Fruit fly (Drosophila melanogaster) whole organism, embryonic: Measurements from ENCODE around the gene CG34348.
A peak's percentile ranks its signal among the peaks of the same experiment; 100 is the strongest.

Experiments used
- Abd-B ChIP-seq: fragments of 200-800 bp; sonication (Bioruptor generic); optimal IDR thresholded peaks from 2 replicates; lab custom pipeline; 2018; ENCODE audit warnings: missing biosample characterization, mild to moderate bottlenecking, missing genetic modification characterization, moderate library complexity
- Atf6 ChIP-seq: fragments of 200-800 bp; sonication (Bioruptor generic); IDR thresholded peaks from 2 replicates; pipeline ENCODE4 v1.3.6; 2022; ENCODE audit warnings: missing biosample characterization, missing genetic modification characterization
- Bdp1 ChIP-seq: fragments of 200-800 bp; sonication (Bioruptor generic); optimal IDR thresholded peaks from 3 replicates; lab custom pipeline; 2016; ENCODE audit warnings: missing biosample characterization, missing genetic modification characterization
- CG10274 ChIP-seq: fragments of 200-800 bp; sonication (Bioruptor generic); optimal IDR thresholded peaks from 3 replicates; lab custom pipeline; 2017; ENCODE audit warnings: missing biosample characterization, mild to moderate bottlenecking, missing genetic modification characterization
- CG10431 ChIP-seq: fragments of 200-800 bp; sonication (Bioruptor generic); optimal IDR thresholded peaks from 3 replicates; lab custom pipeline; 2018; ENCODE audit warnings: missing biosample characterization, mild to moderate bottlenecking, missing genetic modification characterization
- CG10543 ChIP-seq: fragments of 200-800 bp; sonication (Bioruptor generic); optimal IDR thresholded peaks from 3 replicates; lab custom pipeline; 2017; ENCODE audit warnings: missing biosample characterization, mild to moderate bottlenecking, missing genetic modification characterization, moderate library complexity
- CG11093 ChIP-seq: fragments of 200-800 bp; sonication (Bioruptor generic); IDR thresholded peaks from 3 replicates; pipeline ENCODE4 v1.3.6; 2022; ENCODE audit warnings: missing biosample characterization, missing genetic modification characterization
- CG12104 ChIP-seq: fragments of 200-800 bp; sonication (Bioruptor generic); optimal IDR thresholded peaks from 3 replicates; lab custom pipeline; 2016; ENCODE audit warnings: missing biosample characterization, missing genetic modification characterization
- CG12155 ChIP-seq: fragments of 200-800 bp; sonication (Bioruptor generic); optimal IDR thresholded peaks from 3 replicates; lab custom pipeline; 2016; ENCODE audit warnings: missing biosample characterization, missing genetic modification characterization
- CG13424 ChIP-seq: fragments of 200-800 bp; sonication (Bioruptor generic); optimal IDR thresholded peaks from 2 replicates; lab custom pipeline; 2019; ENCODE audit warnings: missing biosample characterization, mild to moderate bottlenecking, missing genetic modification characterization, moderate library complexity
- CG1529 ChIP-seq: fragments of 200-800 bp; sonication (Bioruptor generic); optimal IDR thresholded peaks from 3 replicates; lab custom pipeline; 2018; ENCODE audit warnings: missing biosample characterization, missing genetic modification characterization
- CG17912 ChIP-seq: fragments of 200-800 bp; sonication (Bioruptor generic); optimal IDR thresholded peaks from 2 replicates; lab custom pipeline; 2018; ENCODE audit warnings: missing biosample characterization, mild to moderate bottlenecking, missing genetic modification characterization
- CG33213 ChIP-seq: fragments of 200-800 bp; sonication (Bioruptor generic); optimal IDR thresholded peaks from 3 replicates; lab custom pipeline; 2016; ENCODE audit warnings: missing biosample characterization, missing genetic modification characterization
- CG3847 ChIP-seq: fragments of 200-800 bp; sonication (Bioruptor generic); IDR thresholded peaks from 2 replicates; pipeline ENCODE4 v1.3.6; 2022; ENCODE audit warnings: missing biosample characterization, missing genetic modification characterization
- CG4282 ChIP-seq: fragments of 200-800 bp; sonication (Bioruptor generic); optimal IDR thresholded peaks from 2 replicates; lab custom pipeline; 2016; ENCODE audit warnings: missing biosample characterization, missing genetic modification characterization
- CG5953 ChIP-seq: fragments of 200-800 bp; sonication (Bioruptor generic); IDR thresholded peaks from 2 replicates; pipeline ENCODE4 v1.3.6; 2022; ENCODE audit warnings: missing biosample characterization, missing genetic modification characterization
- CG6175 ChIP-seq: fragments of 200-800 bp; sonication (Bioruptor generic); IDR thresholded peaks from 3 replicates; pipeline ENCODE4 v1.3.6; 2022; ENCODE audit warnings: missing biosample characterization, missing genetic modification characterization
- CG7745 ChIP-seq: fragments of 200-800 bp; sonication (Bioruptor generic); optimal IDR thresholded peaks from 2 replicates; lab custom pipeline; 2018; ENCODE audit warnings: missing biosample characterization, mild to moderate bottlenecking, missing genetic modification characterization, moderate library complexity
- CG7928 ChIP-seq: fragments of 200-800 bp; sonication (Bioruptor generic); optimal IDR thresholded peaks from 2 replicates; lab custom pipeline; 2017; ENCODE audit warnings: missing biosample characterization, mild to moderate bottlenecking, missing genetic modification characterization
- CG7963 ChIP-seq: fragments of 200-800 bp; sonication (Bioruptor generic); IDR thresholded peaks from 3 replicates; pipeline ENCODE4 v1.3.6; 2022; ENCODE audit warnings: missing biosample characterization, missing genetic modification characterization; ENCODE audit not compliant: partially characterized antibody
- CG8089 ChIP-seq: fragments of 200-800 bp; sonication (Bioruptor generic); optimal IDR thresholded peaks from 3 replicates; lab custom pipeline; 2016; ENCODE audit warnings: missing biosample characterization, missing genetic modification characterization
- CG9932 ChIP-seq: fragments of 200-800 bp; sonication (Bioruptor generic); IDR thresholded peaks from 2 replicates; pipeline ENCODE4 v1.3.6; 2022; ENCODE audit warnings: missing biosample characterization, missing genetic modification characterization
- CTCF ChIP-seq: fragments of 200-800 bp; sonication (Bioruptor generic); optimal IDR thresholded peaks from 2 replicates; lab custom pipeline; 2017; ENCODE audit warnings: missing biosample characterization, mild to moderate bottlenecking, missing genetic modification characterization, moderate library complexity
- Camta ChIP-seq: fragments of 200-800 bp; sonication (Bioruptor generic); optimal IDR thresholded peaks from 2 replicates; lab custom pipeline; 2016; ENCODE audit warnings: missing biosample characterization, missing genetic modification characterization
- Fer1 ChIP-seq: fragments of 200-800 bp; sonication (Bioruptor generic); optimal IDR thresholded peaks from 2 replicates; lab custom pipeline; 2017; ENCODE audit warnings: missing biosample characterization, mild to moderate bottlenecking, missing genetic modification characterization
- Fer3 ChIP-seq: fragments of 200-800 bp; sonication (Bioruptor generic); optimal IDR thresholded peaks from 2 replicates; lab custom pipeline; 2018; ENCODE audit warnings: missing biosample characterization, mild to moderate bottlenecking, missing genetic modification characterization, moderate library complexity
- HLH54F ChIP-seq: fragments of 200-800 bp; sonication (Bioruptor generic); optimal IDR thresholded peaks from 3 replicates; lab custom pipeline; 2016; ENCODE audit warnings: missing biosample characterization, missing genetic modification characterization
- Med ChIP-seq: fragments of 200-800 bp; sonication (Bioruptor generic); peaks from one replicate; lab custom pipeline; 2016; ENCODE audit warnings: missing biosample characterization, missing genetic modification characterization, mild to moderate bottlenecking, inconsistent platforms, moderate library complexity
- Mes4 ChIP-seq: fragments of 200-800 bp; sonication (Bioruptor generic); optimal IDR thresholded peaks from 2 replicates; lab custom pipeline; 2016; ENCODE audit warnings: missing biosample characterization, missing genetic modification characterization
- NC2β ChIP-seq: fragments of 200-800 bp; sonication (Bioruptor generic); optimal IDR thresholded peaks from 2 replicates; lab custom pipeline; 2016; ENCODE audit warnings: missing biosample characterization, missing genetic modification characterization
- Nf-YA ChIP-seq: fragments of 200-800 bp; sonication (Bioruptor generic); IDR thresholded peaks from 2 replicates; pipeline ENCODE4 v1.3.6; 2022; ENCODE audit warnings: missing biosample characterization, missing genetic modification characterization
- Opbp ChIP-seq: fragments of 200-800 bp; sonication (Bioruptor generic); IDR thresholded peaks from 3 replicates; pipeline ENCODE4 v1.3.6; 2022; ENCODE audit warnings: missing biosample characterization, missing genetic modification characterization; ENCODE audit not compliant: partially characterized antibody
- Rfx ChIP-seq: fragments of 200-800 bp; sonication (Bioruptor generic); IDR thresholded peaks from 2 replicates; pipeline ENCODE4 v1.3.6; 2022; ENCODE audit warnings: missing biosample characterization, missing genetic modification characterization
- Sin3A ChIP-seq: fragments of >200 bp; optimal IDR thresholded peaks from 2 replicates; lab custom pipeline; 2018
- Vsx1 ChIP-seq: fragments of 200-800 bp; sonication (Bioruptor generic); optimal IDR thresholded peaks from 2 replicates; lab custom pipeline; 2017; ENCODE audit warnings: missing biosample characterization, mild to moderate bottlenecking, missing genetic modification characterization, missing genetic modification reagents
- Xrp1 ChIP-seq: fragments of 200-800 bp; sonication (Bioruptor generic); IDR thresholded peaks from 2 replicates; pipeline ENCODE4 v1.3.6; 2022; ENCODE audit warnings: missing biosample characterization, missing genetic modification characterization
- bsh ChIP-seq, 2 experiments: fragments of 200-800 bp; sonication (Bioruptor generic); optimal IDR thresholded peaks; 2 replicates each; lab custom pipeline; 2017 to 2018; ENCODE audit warnings: mild to moderate bottlenecking in 2 of 2, missing biosample characterization in 2 of 2, missing genetic modification characterization in 2 of 2, moderate library complexity in 1 of 2
- da ChIP-seq: fragments of 200-800 bp; sonication (Bioruptor generic); optimal IDR thresholded peaks from 2 replicates; lab custom pipeline; 2016; ENCODE audit warnings: missing biosample characterization, missing genetic modification characterization
- dan ChIP-seq: fragments of 200-800 bp; sonication (Bioruptor generic); IDR thresholded peaks from 2 replicates; pipeline ENCODE4 v1.3.6; 2022; ENCODE audit warnings: missing biosample characterization, missing genetic modification characterization
- dmrt99B ChIP-seq: fragments of 200-800 bp; sonication (Bioruptor generic); optimal IDR thresholded peaks from 2 replicates; lab custom pipeline; 2018; ENCODE audit warnings: missing biosample characterization, mild to moderate bottlenecking, missing genetic modification characterization, moderate library complexity
- fru ChIP-seq: fragments of >200 bp; optimal IDR thresholded peaks from 2 replicates; lab custom pipeline; 2017
- grau ChIP-seq: fragments of 200-800 bp; optimal IDR thresholded peaks from 3 replicates; lab custom pipeline; 2019; ENCODE audit warnings: missing biosample characterization, mild to moderate bottlenecking, missing genetic modification characterization, moderate library complexity
- gsb ChIP-seq: fragments of 200-800 bp; sonication (Bioruptor generic); IDR thresholded peaks from 2 replicates; pipeline ENCODE4 v1.3.6; 2022; ENCODE audit warnings: missing biosample characterization, missing genetic modification characterization
- ham ChIP-seq: fragments of 200-800 bp; sonication (Bioruptor generic); IDR thresholded peaks from 2 replicates; pipeline ENCODE4 v1.3.6; 2022; ENCODE audit warnings: missing biosample characterization, missing genetic modification characterization
- kni ChIP-seq: fragments of 200-800 bp; sonication (Bioruptor generic); optimal IDR thresholded peaks from 3 replicates; lab custom pipeline; 2017; ENCODE audit warnings: mild to moderate bottlenecking, missing biosample characterization, missing genetic modification reagents, missing genetic modification characterization
- lbe ChIP-seq: fragments of 200-800 bp; sonication (Bioruptor generic); optimal IDR thresholded peaks from 2 replicates; lab custom pipeline; 2016; ENCODE audit warnings: missing biosample characterization, mild to moderate bottlenecking, missing genetic modification characterization
- lmd ChIP-seq: fragments of 200-800 bp; sonication (Bioruptor generic); IDR thresholded peaks from 2 replicates; pipeline ENCODE4 v1.3.6; 2022; ENCODE audit warnings: missing biosample characterization, missing genetic modification characterization
- luna ChIP-seq: fragments of 200-800 bp; sonication (Bioruptor generic); optimal IDR thresholded peaks from 2 replicates; lab custom pipeline; 2016; ENCODE audit warnings: missing biosample characterization, missing genetic modification characterization
- otp ChIP-seq: fragments of 200-800 bp; sonication (Bioruptor generic); IDR thresholded peaks from 3 replicates; pipeline ENCODE4, ENCODE4 v1.3.6; 2022; ENCODE audit warnings: missing biosample characterization, missing genetic modification characterization
- pfk ChIP-seq: fragments of 200-800 bp; sonication (Bioruptor generic); optimal IDR thresholded peaks from 2 replicates; lab custom pipeline; 2018; ENCODE audit warnings: missing biosample characterization, mild to moderate bottlenecking, missing genetic modification characterization, moderate library complexity
- slou ChIP-seq: fragments of 200-800 bp; sonication (Bioruptor generic); optimal IDR thresholded peaks from 3 replicates; lab custom pipeline; 2016; ENCODE audit warnings: missing biosample characterization, missing genetic modification characterization
- ssp ChIP-seq: fragments of 200-800 bp; sonication (Bioruptor generic); IDR thresholded peaks from 2 replicates; pipeline ENCODE4 v1.3.6; 2022; ENCODE audit warnings: missing biosample characterization, missing genetic modification characterization
- tgo ChIP-seq: fragments of 200-800 bp; sonication (Bioruptor generic); IDR thresholded peaks from 3 replicates; pipeline ENCODE4 v1.3.6; 2022; ENCODE audit warnings: missing biosample characterization, missing genetic modification characterization

CG34348 gene

dm6 chrX:11295412-11296006, 44.2 kb upstream of the CG34348 start (continued):
- TF ChIP-seq CG7963 (GFP tag; lab: Robert Waterston, UW) (no peak), bsh (GFP tag; optimal IDR thresholded peaks at IDR 0.05; lab: Kevin White, UChicago) (no peak), Opbp (GFP tag; lab: Robert Waterston, UW) (no peak), CG5953 (GFP tag; lab: Robert Waterston, UW) (no peak), grau (tag; lab: Kevin White, UChicago) (peak; percentile 49), CG10274 (GFP tag; lab: Kevin White, UChicago) (no peak), Mes4 (GFP tag; lab: Kevin White, UChicago) (no peak), CG12155 (no peak), Abd-B (no peak), CTCF (GFP tag; lab: Kevin White, UChicago) (no peak), Sin3A (lab: Kevin White, UChicago) (no peak), CG11093 (GFP tag; lab: Robert Waterston, UW) (no peak), gsb (no peak), fru (lab: Kevin White, UChicago) (no peak), CG1529 (GFP tag; lab: Kevin White, UChicago) (no peak), CG7745 (tag; lab: Kevin White, UChicago) (no peak), CG6175 (GFP tag; lab: Robert Waterston, UW) (no peak), Vsx1 (GFP tag; lab: Kevin White, UChicago) (no peak), Fer3 (tag; lab: Kevin White, UChicago) (peak; percentile 10), Rfx (GFP tag; lab: Robert Waterston, UW) (no peak), Fer1 (GFP tag; lab: Kevin White, UChicago) (peak; percentile 45), Atf6 (GFP tag; lab: Robert Waterston, UW) (0 out of 2 replicates have a peak, but pooled peaks have one; percentile 10), da (no peak), Xrp1 (GFP tag; lab: Robert Waterston, UW) (no peak), Camta (no peak), dan (GFP tag; lab: Robert Waterston, UW) (no peak), luna (GFP tag; lab: Kevin White, UChicago) (no peak), CG10431 (GFP tag; lab: Kevin White, UChicago) (no peak), Bdp1 (GFP tag; lab: Kevin White, UChicago) (no peak), CG10543 (no peak), CG12104 (GFP tag; lab: Kevin White, UChicago) (no peak), CG8089 (GFP tag; lab: Kevin White, UChicago) (no peak), CG33213 (GFP tag; lab: Kevin White, UChicago) (no peak), otp (GFP tag; lab: Robert Waterston, UW) (no peak), dmrt99B (tag; lab: Kevin White, UChicago) (peak; percentile 50), CG4282 (GFP tag; lab: Kevin White, UChicago) (no peak), CG13424 (tag; lab: Kevin White, UChicago) (no peak), CG7928 (GFP tag; lab: Kevin White, UChicago) (no peak), CG17912 (GFP tag; lab: Kevin White, UChicago) (no peak), CG3847 (GFP tag; lab: Robert Waterston, UW) (no peak), CG9932 (GFP tag; lab: Robert Waterston, UW) (no peak), Med (GFP tag; lab: Kevin White, UChicago) (no peak), NC2β (GFP tag; lab: Kevin White, UChicago) (no peak), lbe (no peak), kni (GFP tag; lab: Kevin White, UChicago) (no peak), ham (no peak), lmd (GFP tag; lab: Robert Waterston, UW) (no peak), Nf-YA (GFP tag; lab: Robert Waterston, UW) (no peak), pfk (GFP tag; lab: Kevin White, UChicago) (no peak), ssp (no peak), slou (no peak), HLH54F (GFP tag; lab: Kevin White, UChicago) (no peak), tgo (GFP tag; lab: Robert Waterston, UW) (peak; percentile 33; the same call in 1 of the 3 replicates)
